Worm (Caenorhabditis elegans): ENCODE data around the gene abu-6.

The abu-6 gene

ce11 chrV:5146394-5146793, 15.3 kb downstream of the abu-6 start, which contains the start of gene F14F9.6:
Gene F14F9.6 (minus strand): TSS chrV:5146494.
- TF ChIP-seq unc-130 (tag; optimal IDR thresholded peaks at IDR 0.05) = no peak
- no peak for TF ChIP-seq alr-1 (tag; optimal IDR thresholded peaks at IDR 0.05; ENCODE audit: borderline replicate concordance)
- no peak for TF ChIP-seq unc-86 (tag; optimal IDR thresholded peaks at IDR 0.05)
- no peak for TF ChIP-seq mab-9 (GFP tag; IDR thresholded peaks at IDR 0.05)
- no peak for TF ChIP-seq zip-4 (GFP tag; optimal IDR thresholded peaks at IDR 0.05)
- TF ChIP-seq ceh-63 (GFP tag; optimal IDR thresholded peaks at IDR 0.05) = no peak
- TF ChIP-seq snu-23 (GFP tag; optimal IDR thresholded peaks at IDR 0.05) = no peak
- no peak for TF ChIP-seq nhr-11 (tag; optimal IDR thresholded peaks at IDR 0.05)
- TF ChIP-seq lsy-2 (tag; optimal IDR thresholded peaks at IDR 0.05) = no peak
- TF ChIP-seq C16A3.4 (tag; optimal IDR thresholded peaks at IDR 0.05) = no peak
- TF ChIP-seq nhr-76 (tag; optimal IDR thresholded peaks at IDR 0.05) = no peak
- TF ChIP-seq sox-4 (tag; optimal IDR thresholded peaks at IDR 0.05) = no peak
- TF ChIP-seq F16B12.6 (tag; optimal IDR thresholded peaks at IDR 0.05) = no peak
- TF ChIP-seq pax-3 (tag; optimal IDR thresholded peaks at IDR 0.05) = no peak
- no peak for TF ChIP-seq sptf-1 (tag; optimal IDR thresholded peaks at IDR 0.05)
- TF ChIP-seq xbp-1 (tag; optimal IDR thresholded peaks at IDR 0.05) = no peak
- no peak for TF ChIP-seq hlh-4 (tag; optimal IDR thresholded peaks at IDR 0.05)
- no peak for TF ChIP-seq nhr-84 (tag; optimal IDR thresholded peaks at IDR 0.05)

- TF ChIP-seq nhr-237 (tag; optimal IDR thresholded peaks at IDR 0.05) (no peak), nhr-77 (tag; optimal IDR thresholded peaks at IDR 0.05) (no peak), hpl-2 (GFP tag; optimal IDR thresholded peaks at IDR 0.05) (no peak), pag-3 (tag; optimal IDR thresholded peaks at IDR 0.05; ENCODE audit: borderline replicate concordance, insufficient read depth) (no peak), egl-13 (tag; optimal IDR thresholded peaks at IDR 0.05) (no peak), mep-1 (tag; optimal IDR thresholded peaks at IDR 0.05) (no peak), ceh-90 (tag; optimal IDR thresholded peaks at IDR 0.05) (no peak), nhr-12 (tag; optimal IDR thresholded peaks at IDR 0.05) (no peak), tlp-1 (tag; optimal IDR thresholded peaks at IDR 0.05) (no peak), ztf-4 (tag; optimal IDR thresholded peaks at IDR 0.05) (no peak), xbp-1 (tag; optimal IDR thresholded peaks at IDR 0.05) (no peak), lin-39 (tag; optimal IDR thresholded peaks at IDR 0.05) (no peak), grh-1 (GFP tag; IDR thresholded peaks at IDR 0.05) (no peak), fkh-4 (tag; optimal IDR thresholded peaks at IDR 0.05; ENCODE audit: borderline replicate concordance) (no peak), unc-30 (tag; optimal IDR thresholded peaks at IDR 0.05) (no peak), snpc-4 (tag; optimal IDR thresholded peaks at IDR 0.05) (no peak), ceh-8 (GFP tag; optimal IDR thresholded peaks at IDR 0.05) (no peak), hlh-4 (tag; optimal IDR thresholded peaks at IDR 0.05) (no peak), aly-2 (tag; optimal IDR thresholded peaks at IDR 0.05) (no peak), snu-23 (GFP tag; optimal IDR thresholded peaks at IDR 0.05) (no peak)
Measured at ce11 chrV:5144541-5144940, 17.2 kb downstream of the abu-6 start, which contains the start of gene F14F9.2. Gene F14F9.2 (plus strand): TSS chrV:5144841.

ce11 chrV:5143785-5144184, 17.9 kb downstream of the abu-6 start, which contains the start of gene srh-129:
Gene srh-129 (minus strand): TSS chrV:5143885.
- no peak for TF ChIP-seq sptf-1 (tag; optimal IDR thresholded peaks at IDR 0.05)
- peak; percentile 26 for TF ChIP-seq fkh-8 (tag; optimal IDR thresholded peaks at IDR 0.05)

- TF ChIP-seq lin-14 (GFP tag; optimal IDR thresholded peaks at IDR 0.05) (no peak), nhr-90 (tag; optimal IDR thresholded peaks at IDR 0.05; ENCODE audit: poor library complexity) (no peak), nhr-237 (tag; optimal IDR thresholded peaks at IDR 0.05) (no peak), Y116A8C.19 (tag; optimal IDR thresholded peaks at IDR 0.05; ENCODE audit: borderline replicate concordance) (no peak), unc-62 (GFP tag; optimal IDR thresholded peaks at IDR 0.05) (no peak), nhr-47 (tag; optimal IDR thresholded peaks at IDR 0.05) (no peak), sox-4 (tag; optimal IDR thresholded peaks at IDR 0.05) (no peak)
Measured at ce11 chrV:5137919-5138318, 23.8 kb downstream of the abu-6 start, which contains the start of gene F14F9.3. Gene F14F9.3 (plus strand): TSS chrV:5138219.
